Worm (Caenorhabditis elegans): ENCODE measurements around the gene sna-3.

Gene sna-3

ce11 chrIII:6168497-6169227 is 37.3 kb downstream of the sna-3 start, which contains the start of gene efk-1 (continued):
- TF ChIP-seq ceh-20 (GFP tag; IDR thresholded peaks at IDR 0.05), result no peak
- no peak for TF ChIP-seq cey-2 (tag; optimal IDR thresholded peaks at IDR 0.05; ENCODE audit: borderline replicate concordance, insufficient read depth)
- no peak for TF ChIP-seq duxl-1 (tag; optimal IDR thresholded peaks at IDR 0.05; ENCODE audit: poor library complexity)
- no peak for TF ChIP-seq unc-62 (GFP tag; optimal IDR thresholded peaks at IDR 0.05 in 1 of 2)
- no peak for TF ChIP-seq unc-62 (tag; optimal IDR thresholded peaks at IDR 0.05)
- no peak for TF ChIP-seq F10B5.3 (tag; optimal IDR thresholded peaks at IDR 0.05)
- no peak for TF ChIP-seq mxl-2 (GFP tag; conservative IDR thresholded peaks at IDR 0.05)
- no peak for TF ChIP-seq ZK337.2 (GFP tag; IDR thresholded peaks at IDR 0.05)
- TF ChIP-seq daf-12 (tag; optimal IDR thresholded peaks at IDR 0.05), result no peak
- no peak for TF ChIP-seq saeg-2 (GFP tag; IDR thresholded peaks at IDR 0.05)
- TF ChIP-seq zip-2 (tag; optimal IDR thresholded peaks at IDR 0.05), result no peak
- peak; percentile 82 for TF ChIP-seq dve-1 (tag; optimal IDR thresholded peaks at IDR 0.05; ENCODE audit: insufficient read depth)
- no peak for TF ChIP-seq R02D3.7 (tag; optimal IDR thresholded peaks at IDR 0.05)
- TF ChIP-seq hlh-30 (tag; optimal IDR thresholded peaks at IDR 0.05; ENCODE audit: insufficient read depth), result peak; percentile 82
- no peak for TF ChIP-seq zfp-2 (tag; optimal IDR thresholded peaks at IDR 0.05)
- peak; percentile 53 for TF ChIP-seq nhr-77 (tag; optimal IDR thresholded peaks at IDR 0.05)
- TF ChIP-seq mep-1 (tag; optimal IDR thresholded peaks at IDR 0.05), result peak; percentile 20
- no peak for TF ChIP-seq tra-1 (GFP tag; IDR thresholded peaks at IDR 0.05)
- no peak for TF ChIP-seq unc-39 (tag; optimal IDR thresholded peaks at IDR 0.05)
- no peak for TF ChIP-seq fos-1 (tag; optimal IDR thresholded peaks at IDR 0.05)
- no peak for TF ChIP-seq rbr-2 (tag; optimal IDR thresholded peaks at IDR 0.05)
- TF ChIP-seq nhr-41 (GFP tag; IDR thresholded peaks at IDR 0.05), result no peak
- TF ChIP-seq hlh-11 (tag; optimal IDR thresholded peaks at IDR 0.05), result peak; percentile 79
- TF ChIP-seq vab-7 (GFP tag; IDR thresholded peaks at IDR 0.05), result no peak
- no peak for TF ChIP-seq zip-11 (GFP tag; IDR thresholded peaks at IDR 0.05)
- TF ChIP-seq daf-16 (GFP tag; optimal IDR thresholded peaks at IDR 0.05), result no peak
- TF ChIP-seq daf-16 (tag; optimal IDR thresholded peaks at IDR 0.05), result peak; percentile 91
- TF ChIP-seq ceh-32 (tag; optimal IDR thresholded peaks at IDR 0.05; ENCODE audit: poor library complexity), result no peak
- TF ChIP-seq dpl-1 (GFP tag; optimal IDR thresholded peaks at IDR 0.05), result no peak
- TF ChIP-seq nhr-111 (GFP tag; optimal IDR thresholded peaks at IDR 0.05), result no peak
- no peak for TF ChIP-seq dmd-9 (GFP tag; IDR thresholded peaks at IDR 0.05)
- no peak for TF ChIP-seq fkh-10 (GFP tag; optimal IDR thresholded peaks at IDR 0.05)
- no peak for TF ChIP-seq snpc-4 (tag; optimal IDR thresholded peaks at IDR 0.05)
- no peak for TF ChIP-seq tag-97 (GFP tag; IDR thresholded peaks at IDR 0.05)
- no peak for TF ChIP-seq nhr-48 (tag; optimal IDR thresholded peaks at IDR 0.05)
- TF ChIP-seq ama-1 (optimal IDR thresholded peaks at IDR 0.05), result peak; percentile 6
- TF ChIP-seq zfp-3 (GFP tag; conservative IDR thresholded peaks at IDR 0.05), result no peak
- no peak for TF ChIP-seq nhr-10 (tag; optimal IDR thresholded peaks at IDR 0.05)
- no peak for TF ChIP-seq D1046.2 (GFP tag; IDR thresholded peaks at IDR 0.05)
- no peak for TF ChIP-seq ceh-28 (tag; optimal IDR thresholded peaks at IDR 0.05)
- TF ChIP-seq skn-1 (tag; optimal IDR thresholded peaks at IDR 0.05), result no peak
- 0 out of 2 replicates have a peak, but pooled peaks have one; percentile 22 for TF ChIP-seq mdt-29 (GFP tag; IDR thresholded peaks at IDR 0.05)
- no peak for TF ChIP-seq pqm-1 (tag; optimal IDR thresholded peaks at IDR 0.05)
- no peak for TF ChIP-seq lin-15B (tag; optimal IDR thresholded peaks at IDR 0.05)
- peak; percentile 42 for TF ChIP-seq nhr-28 (tag; optimal IDR thresholded peaks at IDR 0.05)
- no peak for TF ChIP-seq lim-7 (GFP tag; IDR thresholded peaks at IDR 0.05)
- TF ChIP-seq lin-13 (GFP tag; optimal IDR thresholded peaks at IDR 0.05), result no peak

Data from whole organism, L4 larva.